Worm (Caenorhabditis elegans) whole organism, L3 larva: ENCODE measurements around the gene hsp-12.3.

Experiments used
- R02D3.7 ChIP-seq: fragments of 150-350 bp; optimal IDR thresholded peaks from 2 replicates; lab custom pipeline; 2014; ENCODE audit warnings: missing biosample characterization, missing genetic modification characterization
- ZK546.5 ChIP-seq: sonication (generic microtip); optimal IDR thresholded peaks from 2 replicates; lab custom pipeline; 2017; ENCODE audit warnings: missing biosample characterization, missing genetic modification characterization
- aly-2 ChIP-seq: fragments of 150-350 bp; optimal IDR thresholded peaks from 2 replicates; lab custom pipeline; 2014; ENCODE audit warnings: missing biosample characterization, missing genetic modification characterization
- ceh-16 ChIP-seq: sonication (generic microtip); optimal IDR thresholded peaks from 2 replicates; lab custom pipeline; 2017; ENCODE audit warnings: missing biosample characterization, missing genetic modification characterization
- ceh-82 ChIP-seq: fragments of 150-350 bp; optimal IDR thresholded peaks from 2 replicates; lab custom pipeline; 2014; ENCODE audit warnings: missing biosample characterization, missing genetic modification characterization
- ceh-9 ChIP-seq: sonication (generic microtip); optimal IDR thresholded peaks from 2 replicates; lab custom pipeline; 2018; ENCODE audit warnings: missing biosample characterization, missing genetic modification characterization
- daf-12 ChIP-seq: fragments of 150-350 bp; optimal IDR thresholded peaks from 2 replicates; lab custom pipeline; 2014; ENCODE audit warnings: missing biosample characterization, missing genetic modification reagents, missing genetic modification characterization
- egl-5 ChIP-seq: fragments of 150-350 bp; optimal IDR thresholded peaks from 2 replicates; lab custom pipeline; 2017; ENCODE audit warnings: missing biosample characterization, missing genetic modification reagents, missing genetic modification characterization, inconsistent platforms
- elt-1 ChIP-seq: fragments of 150-350 bp; optimal IDR thresholded peaks from 2 replicates; lab custom pipeline; 2014; ENCODE audit warnings: missing biosample characterization, missing genetic modification characterization
- elt-2 ChIP-seq: sonication (generic microtip); optimal IDR thresholded peaks from 2 replicates; lab custom pipeline; 2016; ENCODE audit warnings: missing genetic modification reagents, mild to moderate bottlenecking, missing genetic modification characterization, missing compliant biosample characterization
- eor-1 ChIP-seq, 2 experiments: fragments of 150-350 bp; optimal IDR thresholded peaks; 2 replicates each; lab custom pipeline; 2014 to 2018; ENCODE audit warnings: missing biosample characterization in 2 of 2, missing genetic modification characterization in 2 of 2
- fkh-10 ChIP-seq: sonication (generic microtip); optimal IDR thresholded peaks from 2 replicates; lab custom pipeline; 2017; ENCODE audit warnings: missing biosample characterization, missing genetic modification reagents, missing genetic modification characterization
- fkh-2 ChIP-seq: fragments of 150-350 bp; optimal IDR thresholded peaks from 2 replicates; lab custom pipeline; 2014; ENCODE audit warnings: missing biosample characterization, missing genetic modification reagents, missing genetic modification characterization
- jun-1 ChIP-seq: fragments of 150-350 bp; optimal IDR thresholded peaks from 2 replicates; lab custom pipeline; 2014; ENCODE audit warnings: missing biosample characterization, missing genetic modification reagents, missing genetic modification characterization
- lin-15B ChIP-seq: fragments of 150-350 bp; optimal IDR thresholded peaks from 2 replicates; lab custom pipeline; 2014; ENCODE audit warnings: missing biosample characterization, missing genetic modification characterization
- lsy-12 ChIP-seq: sonication (generic microtip); optimal IDR thresholded peaks from 2 replicates; lab custom pipeline; 2016; ENCODE audit warnings: mild to moderate bottlenecking, missing genetic modification characterization, missing compliant biosample characterization
- mdl-1 ChIP-seq: fragments of 150-350 bp; optimal IDR thresholded peaks from 2 replicates; lab custom pipeline; 2014; ENCODE audit warnings: missing biosample characterization, missing genetic modification characterization
- mml-1 ChIP-seq: fragments of 150-350 bp; sonication (generic microtip); optimal IDR thresholded peaks from 3 replicates; lab custom pipeline; 2014; ENCODE audit warnings: missing biosample characterization, missing genetic modification characterization
- nfya-1 ChIP-seq: sonication (generic microtip); optimal IDR thresholded peaks from 2 replicates; lab custom pipeline; 2017; ENCODE audit warnings: missing genetic modification characterization, mild to moderate bottlenecking, missing compliant biosample characterization, antibody characterized with exemption, moderate library complexity; ENCODE audit not compliant: insufficient read depth
- nhr-11 ChIP-seq: fragments of 150-350 bp; optimal IDR thresholded peaks from 2 replicates; lab custom pipeline; 2014; ENCODE audit warnings: missing biosample characterization, missing genetic modification characterization
- nhr-12 ChIP-seq: fragments of 150-350 bp; optimal IDR thresholded peaks from 2 replicates; lab custom pipeline; 2014; ENCODE audit warnings: missing biosample characterization, missing genetic modification characterization
- nhr-23 ChIP-seq: fragments of 150-350 bp; optimal IDR thresholded peaks from 2 replicates; lab custom pipeline; 2014; ENCODE audit warnings: missing biosample characterization, missing genetic modification reagents, missing genetic modification characterization
- nhr-237 ChIP-seq: fragments of 150-350 bp; optimal IDR thresholded peaks from 2 replicates; lab custom pipeline; 2014; ENCODE audit warnings: missing biosample characterization, missing genetic modification characterization
- nhr-28 ChIP-seq: fragments of 150-350 bp; optimal IDR thresholded peaks from 2 replicates; lab custom pipeline; 2014; ENCODE audit warnings: missing biosample characterization, missing genetic modification characterization
- nhr-43 ChIP-seq: sonication (generic microtip); optimal IDR thresholded peaks from 2 replicates; lab custom pipeline; 2016; ENCODE audit warnings: mild to moderate bottlenecking, missing genetic modification characterization, missing compliant biosample characterization; ENCODE audit not compliant: poor library complexity, severe bottlenecking
- nhr-67 ChIP-seq: fragments of 150-350 bp; optimal IDR thresholded peaks from 2 replicates; lab custom pipeline; 2014; ENCODE audit warnings: missing biosample characterization, missing genetic modification characterization
- nhr-76 ChIP-seq: fragments of 150-350 bp; sonication (generic microtip); optimal IDR thresholded peaks from 5 replicates; lab custom pipeline; 2014; ENCODE audit warnings: missing biosample characterization, missing genetic modification characterization
- nhr-77 ChIP-seq: fragments of 150-350 bp; optimal IDR thresholded peaks from 2 replicates; lab custom pipeline; 2014; ENCODE audit warnings: missing biosample characterization, missing genetic modification characterization
- pha-4 ChIP-seq: fragments of 150-350 bp; optimal IDR thresholded peaks from 2 replicates; lab custom pipeline; 2014; ENCODE audit warnings: missing biosample characterization, missing genetic modification reagents, missing genetic modification characterization
- skn-1 ChIP-seq: fragments of 150-350 bp; optimal IDR thresholded peaks from 2 replicates; lab custom pipeline; 2014; ENCODE audit warnings: missing biosample characterization, missing genetic modification characterization
- snpc-4 ChIP-seq: fragments of 150-350 bp; optimal IDR thresholded peaks from 2 replicates; lab custom pipeline; 2014; ENCODE audit warnings: missing biosample characterization, missing genetic modification characterization
- tbx-2 ChIP-seq: sonication (generic microtip); optimal IDR thresholded peaks from 2 replicates; lab custom pipeline; 2016; ENCODE audit warnings: mild to moderate bottlenecking, missing genetic modification characterization, missing compliant biosample characterization
- unc-39 ChIP-seq: sonication (generic microtip); optimal IDR thresholded peaks from 4 replicates; lab custom pipeline; 2017; ENCODE audit warnings: missing biosample characterization, missing genetic modification characterization
- unc-62 ChIP-seq: fragments of 150-350 bp; sonication (generic microtip); optimal IDR thresholded peaks from 4 replicates; lab custom pipeline; 2014; ENCODE audit warnings: missing biosample characterization, missing genetic modification reagents, missing genetic modification characterization
- zag-1 ChIP-seq: fragments of 150-350 bp; optimal IDR thresholded peaks from 2 replicates; lab custom pipeline; 2014; ENCODE audit warnings: missing biosample characterization, missing genetic modification characterization

hsp-12.3 gene

ce11 chrIV:9427959-9428358, 17.3 kb downstream of the hsp-12.3 start, which contains the start of gene F59B8.1:
Gene F59B8.1 (plus strand): TSS chrIV:9428259.
- TF ChIP-seq daf-12 (tag; lab: Kevin White, UChicago) (no peak), ceh-16 (tag; lab: Kevin White, UChicago) (no peak), aly-2 (no peak), skn-1 (tag; lab: Kevin White, UChicago) (no peak), ZK546.5 (no peak), nfya-1 (no peak), nhr-67 (tag; lab: Kevin White, UChicago) (no peak), mml-1 (tag; lab: Kevin White, UChicago) (no peak), snpc-4 (tag; lab: Kevin White, UChicago) (no peak), fkh-2 (tag; lab: Kevin White, UChicago) (no peak), jun-1 (tag; lab: Kevin White, UChicago) (no peak), unc-39 (tag; lab: Kevin White, UChicago) (no peak), tbx-2 (tag; lab: Kevin White, UChicago) (no peak), ceh-9 (no peak), nhr-28 (tag; lab: Kevin White, UChicago) (no peak)

- TF ChIP-seq skn-1 (tag; lab: Kevin White, UChicago) (no peak), nhr-77 (tag; lab: Kevin White, UChicago) (no peak), pha-4 (tag; lab: Kevin White, UChicago) (no peak), lin-15B (tag; lab: Kevin White, UChicago) (no peak), fkh-2 (tag; lab: Kevin White, UChicago) (no peak), eor-1 (tag; optimal IDR thresholded peaks at IDR 0.05; lab: Kevin White, UChicago) (no peak), ceh-82 (tag; lab: Kevin White, UChicago) (no peak), snpc-4 (tag; lab: Kevin White, UChicago) (no peak), elt-1 (tag; lab: Kevin White, UChicago) (no peak), nhr-11 (tag; lab: Kevin White, UChicago) (no peak), unc-39 (tag; lab: Kevin White, UChicago) (no peak), mdl-1 (no peak), nhr-12 (tag; lab: Kevin White, UChicago) (no peak), nhr-28 (tag; lab: Kevin White, UChicago) (no peak), nhr-23 (no peak), zag-1 (tag; lab: Kevin White, UChicago) (no peak)
Measured at ce11 chrIV:9423095-9423494, 22.2 kb downstream of the hsp-12.3 start, which contains the start of gene srxa-2. Gene srxa-2 (plus strand): TSS chrIV:9423395.

- TF ChIP-seq unc-62 (no peak), skn-1 (tag; lab: Kevin White, UChicago) (no peak), nhr-77 (tag; lab: Kevin White, UChicago) (no peak), zag-1 (tag; lab: Kevin White, UChicago) (no peak), egl-5 (tag; lab: Kevin White, UChicago) (no peak), ceh-82 (tag; lab: Kevin White, UChicago) (no peak), nfya-1 (no peak), unc-39 (tag; lab: Kevin White, UChicago) (no peak), eor-1 (tag; optimal IDR thresholded peaks at IDR 0.05; lab: Kevin White, UChicago) (no peak), elt-2 (tag; lab: Kevin White, UChicago) (no peak), ceh-16 (tag; lab: Kevin White, UChicago) (no peak), elt-1 (tag; lab: Kevin White, UChicago) (no peak)
- TF ChIP-seq, all 47 proteins: peak for 0
Measured at ce11 chrIV:9422408-9422807, 22.9 kb downstream of the hsp-12.3 start, which contains the start of gene F56D5.9. Gene F56D5.9 (minus strand): TSS chrIV:9422508.

- TF ChIP-seq fkh-2 (tag; lab: Kevin White, UChicago) (no peak), ceh-82 (tag; lab: Kevin White, UChicago) (no peak), zag-1 (tag; lab: Kevin White, UChicago) (no peak), nhr-28 (tag; lab: Kevin White, UChicago) (no peak), nhr-237 (tag; lab: Kevin White, UChicago) (no peak), lsy-12 (tag; lab: Kevin White, UChicago) (no peak), nhr-76 (tag; lab: Kevin White, UChicago) (no peak), lin-15B (tag; lab: Kevin White, UChicago) (no peak), R02D3.7 (tag; lab: Kevin White, UChicago) (no peak), nhr-43 (no peak), fkh-10 (no peak), nhr-12 (tag; lab: Kevin White, UChicago) (no peak)
Measured at ce11 chrIV:9408004-9408403, 37.3 kb downstream of the hsp-12.3 start, which contains the start of gene F56D5.5. Gene F56D5.5 (minus strand): TSS chrIV:9408104.
